Fruit fly (Drosophila melanogaster) Kc167 (cell line): ENCODE data around the gene TrpRS-m.
"Not testable (repeated sequence)": the region's sequence is repeated elsewhere in the genome, so short reads cannot be mapped to it uniquely, and the experiment has no call there.

Source experiments
- Myc ChIP-seq: fragments of >200 bp; optimal IDR thresholded peaks from 2 replicates; lab custom pipeline; 2017; ENCODE audit warnings: missing external identifiers
- Sin3A ChIP-seq: fragments of >200 bp; optimal IDR thresholded peaks from 2 replicates; lab custom pipeline; 2018; ENCODE audit warnings: missing external identifiers
- h ChIP-seq: fragments of >200 bp; optimal IDR thresholded peaks from 3 replicates; lab custom pipeline; 2018; ENCODE audit warnings: missing external identifiers
- insv ChIP-seq: fragments of >200 bp; optimal IDR thresholded peaks from 3 replicates; lab custom pipeline; 2018; ENCODE audit warnings: missing external identifiers
- psq ChIP-seq: fragments of >200 bp; optimal IDR thresholded peaks from 2 replicates; lab custom pipeline; 2017; ENCODE audit warnings: missing external identifiers
- ttk ChIP-seq: sonication (Bioruptor generic); optimal IDR thresholded peaks from 2 replicates; lab custom pipeline; 2017; ENCODE audit warnings: missing external identifiers

The TrpRS-m gene

dm6 chr3L:17842892-17843703, 6.4 kb upstream of the TrpRS-m start, which contains the start of gene CG5567:
TSS of gene CG5567 (minus strand) at chr3L:17843544.
- no peak for TF ChIP-seq h (lab: Kevin White, UChicago)
- no peak for TF ChIP-seq ttk (lab: Kevin White, UChicago)
- no peak for TF ChIP-seq Myc (lab: Kevin White, UChicago)
- no peak for TF ChIP-seq insv (lab: Kevin White, UChicago)
- no peak for TF ChIP-seq psq (lab: Kevin White, UChicago)
- TF ChIP-seq Sin3A (lab: Kevin White, UChicago), result no peak

- no peak for TF ChIP-seq Myc (lab: Kevin White, UChicago)
- no peak for TF ChIP-seq h (lab: Kevin White, UChicago)
- TF ChIP-seq Sin3A (lab: Kevin White, UChicago), result no peak
- TF ChIP-seq psq (lab: Kevin White, UChicago), result no peak
- TF ChIP-seq insv (lab: Kevin White, UChicago), result no peak
These were observed 3.2 kb upstream of the TrpRS-m start, which contains the start of the genes MED19 and CG7430 for dm6 chr3L:17846169-17846981. TSS of gene MED19 (minus strand) at chr3L:17846501. TSS of gene CG7430 (plus strand) at chr3L:17846916.

- TF ChIP-seq psq (lab: Kevin White, UChicago), result no peak
These were observed 2.6 kb upstream of the TrpRS-m start for dm6 chr3L:17846982-17847355.

dm6 chr3L:17856655-17857479, 7.3 kb downstream of the TrpRS-m start, which contains the start of gene CG5535:
TSS of gene CG5535 (minus strand) at chr3L:17856794.
- TF ChIP-seq h (lab: Kevin White, UChicago) (no peak), ttk (lab: Kevin White, UChicago) (no peak), psq (lab: Kevin White, UChicago) (no peak), Myc (lab: Kevin White, UChicago) (no peak), Sin3A (lab: Kevin White, UChicago) (no peak)

- TF ChIP-seq Sin3A, psq, insv (lab: Kevin White, UChicago): not testable (repeated sequence)
These were observed 8.6 kb downstream of the TrpRS-m start, which contains the start of gene CG34002 for dm6 chr3L:17858174-17858573. TSS of gene CG34002 (plus strand) at chr3L:17858474.

- TF ChIP-seq Sin3A (lab: Kevin White, UChicago) (no peak), h (lab: Kevin White, UChicago) (no peak), ttk (lab: Kevin White, UChicago) (no peak), psq (lab: Kevin White, UChicago) (no peak), insv (lab: Kevin White, UChicago) (no peak), Myc (lab: Kevin White, UChicago) (no peak)
These were observed 29.3 kb downstream of the TrpRS-m start, which contains the start of gene CG7408 for dm6 chr3L:17878781-17879360. TSS of gene CG7408 (plus strand) at chr3L:17879096.

- TF ChIP-seq insv (lab: Kevin White, UChicago), result no peak
- no peak for TF ChIP-seq Sin3A (lab: Kevin White, UChicago)
- no peak for TF ChIP-seq Myc (lab: Kevin White, UChicago)
- TF ChIP-seq ttk (lab: Kevin White, UChicago), result no peak
- no peak for TF ChIP-seq h (lab: Kevin White, UChicago)
- no peak for TF ChIP-seq psq (lab: Kevin White, UChicago)
These were observed 34.7 kb downstream of the TrpRS-m start, which contains the start of gene CG5506 for dm6 chr3L:17884276-17884675. TSS of gene CG5506 (minus strand) at chr3L:17884376.

dm6 chr3L:17886545-17886944, 37.0 kb downstream of the TrpRS-m start, which contains the start of gene CG16775:
TSS of gene CG16775 (minus strand) at chr3L:17886645.
- TF ChIP-seq Myc (lab: Kevin White, UChicago), result no peak
- TF ChIP-seq psq (lab: Kevin White, UChicago), result no peak

dm6 chr3L:17887393-17887792, 37.9 kb downstream of the TrpRS-m start, which contains the start of gene CG7402:
TSS of gene CG7402 (plus strand) at chr3L:17887705.
- TF ChIP-seq insv (lab: Kevin White, UChicago), result no peak
- no peak for TF ChIP-seq Myc (lab: Kevin White, UChicago)
- TF ChIP-seq psq (lab: Kevin White, UChicago), result no peak
- TF ChIP-seq ttk (lab: Kevin White, UChicago), result no peak
- no peak for TF ChIP-seq Sin3A (lab: Kevin White, UChicago)
- TF ChIP-seq h (lab: Kevin White, UChicago), result no peak

dm6 chr3L:17893660-17894059, 44.1 kb downstream of the TrpRS-m start:
- TF ChIP-seq ttk (lab: Kevin White, UChicago) (no peak), insv (lab: Kevin White, UChicago) (no peak), psq (lab: Kevin White, UChicago) (no peak), Myc (lab: Kevin White, UChicago) (no peak), h (lab: Kevin White, UChicago) (no peak), Sin3A (lab: Kevin White, UChicago) (no peak)
